Worm (Caenorhabditis elegans): ENCODE results near the gene F32D1.7.

F32D1.7 gene

DNA sequence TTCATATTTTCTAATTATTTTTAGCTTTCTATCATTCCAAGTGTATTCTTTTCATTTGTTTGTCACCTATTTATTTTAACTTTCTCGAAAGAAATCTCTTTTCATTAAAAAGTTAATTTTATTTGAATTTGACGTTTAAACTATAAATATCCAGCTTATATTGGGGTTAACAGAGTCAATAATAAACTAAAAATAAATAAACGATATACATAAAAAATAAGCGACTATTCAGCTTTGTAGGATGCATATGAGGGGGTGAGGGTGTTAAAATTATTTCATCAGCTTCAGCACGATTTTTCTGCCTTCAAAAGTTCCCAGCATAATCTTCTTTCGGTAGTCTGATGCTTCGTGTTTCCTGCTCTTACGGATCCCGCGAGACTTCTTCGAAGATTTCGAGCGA is 2.3 kb downstream of the F32D1.7 start (continued):
- TF ChIP-seq hsf-1 (GFP tag; IDR thresholded peaks at IDR 0.05) (no peak), snpc-1.3 (tag; optimal IDR thresholded peaks at IDR 0.05; ENCODE audit: insufficient read depth) (peak; percentile 51), F49E8.2 (tag; optimal IDR thresholded peaks at IDR 0.05; ENCODE audit: insufficient read depth) (peak; percentile 23), lsl-1 (GFP tag; optimal IDR thresholded peaks at IDR 0.05) (peak; percentile 14), ztf-28 (GFP tag; IDR thresholded peaks at IDR 0.05) (no peak), somi-1 (GFP tag; optimal IDR thresholded peaks at IDR 0.05) (no peak), F22D6.2 (tag; optimal IDR thresholded peaks at IDR 0.05) (no peak), hrde-1 (tag; optimal IDR thresholded peaks at IDR 0.05; ENCODE audit: borderline replicate concordance) (peak; percentile 15), atf-7 (tag; optimal IDR thresholded peaks at IDR 0.05) (no peak), ztf-25 (GFP tag; IDR thresholded peaks at IDR 0.05) (no peak), D2030.7 (GFP tag; IDR thresholded peaks at IDR 0.05) (0 out of 2 replicates have a peak, but pooled peaks have one; percentile 28), unc-130 (GFP tag; optimal IDR thresholded peaks at IDR 0.05) (no peak), hlh-26 (GFP tag; conservative IDR thresholded peaks at IDR 0.05) (no peak)

DNA sequence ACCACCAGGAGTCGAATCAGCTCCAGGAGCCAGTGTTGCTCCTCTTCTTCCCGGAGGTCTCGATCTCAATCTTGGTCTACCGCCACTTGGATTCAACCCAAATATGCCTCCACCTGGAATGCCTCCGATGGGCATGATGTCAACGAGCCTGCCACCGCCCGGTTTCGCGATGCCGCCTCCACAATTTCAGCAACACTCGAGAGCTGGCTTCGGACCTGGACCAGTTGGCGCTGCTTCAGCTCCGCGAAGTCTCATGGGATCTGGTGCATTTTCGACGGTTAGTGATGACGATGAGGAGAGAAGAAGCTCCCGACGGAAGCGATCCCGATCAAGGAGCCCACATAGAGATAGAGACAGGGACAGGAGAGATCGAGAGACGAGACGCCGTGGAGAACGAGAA is 3.0 kb downstream of the F32D1.7 start:
- TF ChIP-seq T07F8.4 (tag; optimal IDR thresholded peaks at IDR 0.05), result no peak
- no peak for TF ChIP-seq snpc-3.4 (tag; optimal IDR thresholded peaks at IDR 0.05)
- peak; percentile 85 for TF ChIP-seq zfh-2 (GFP tag; conservative IDR thresholded peaks at IDR 0.05)
- no peak for TF ChIP-seq Y95B8A.8 (GFP tag; IDR thresholded peaks at IDR 0.05)
- no peak for TF ChIP-seq F39B2.1 (GFP tag; IDR thresholded peaks at IDR 0.05)
- peak; percentile 51; the same call in 1 of the 2 replicates for TF ChIP-seq egrh-3 (GFP tag; IDR thresholded peaks at IDR 0.05)

DNA sequence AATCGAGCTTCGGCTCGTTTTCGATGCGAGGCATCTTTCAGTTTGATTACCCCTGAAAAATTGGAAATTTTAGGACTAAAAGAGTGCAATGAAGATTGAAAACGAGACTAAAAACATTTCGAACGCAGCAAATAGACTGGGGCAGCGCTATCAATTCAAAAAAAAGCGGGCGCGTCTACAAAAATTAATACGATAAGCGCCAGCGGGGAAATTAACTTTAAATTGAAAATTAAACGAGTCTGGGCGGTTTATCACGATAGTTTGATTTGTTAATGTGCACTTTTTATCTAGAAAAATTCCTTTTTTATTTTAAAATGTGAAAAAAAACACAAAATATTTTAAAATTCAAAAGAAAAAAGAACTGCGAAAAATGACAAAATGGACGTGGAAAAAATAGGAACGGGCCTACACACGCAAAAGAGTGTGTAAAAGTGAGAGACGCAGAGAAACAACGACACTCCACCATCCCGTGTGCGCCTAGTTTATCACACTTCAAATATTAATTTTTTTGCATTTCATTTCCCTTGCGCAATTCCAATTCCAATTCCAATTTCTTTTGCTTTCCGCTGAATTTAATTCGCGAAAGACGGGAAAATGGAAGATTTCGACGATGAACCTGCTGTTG is 4.6 kb downstream of the F32D1.7 start, which contains the start of the genes gmpr-1 and fipp-1:
Gene gmpr-1 (minus strand): TSS at position 75 of the 625 bp plus-strand sequence.
Gene fipp-1 (plus strand): TSS at position 499 of the 625 bp plus-strand sequence.
- peak; percentile 74 for TF ChIP-seq xnd-1 (tag; optimal IDR thresholded peaks at IDR 0.05)
- peak; percentile 46 for TF ChIP-seq F33H1.4 (GFP tag; IDR thresholded peaks at IDR 0.05)
- TF ChIP-seq ceh-91 (GFP tag; IDR thresholded peaks at IDR 0.05), result peak; percentile 60; the same call in 1 of the 2 replicates
- peak; percentile 36 for TF ChIP-seq tlf-1 (GFP tag; optimal IDR thresholded peaks at IDR 0.05)
- TF ChIP-seq Y79H2A.3 (GFP tag; conservative IDR thresholded peaks at IDR 0.05), result no peak
- TF ChIP-seq mcd-1 (GFP tag; IDR thresholded peaks at IDR 0.05), result peak; percentile 53; the same call in 1 of the 2 replicates
- peak; percentile 10 for TF ChIP-seq F23B12.7 (tag; optimal IDR thresholded peaks at IDR 0.05; ENCODE audit: insufficient read depth)
- TF ChIP-seq D2030.7 (GFP tag; IDR thresholded peaks at IDR 0.05), result peak; percentile 58; the same call in 1 of the 2 replicates
- peak; percentile 32 for TF ChIP-seq lin-54 (GFP tag; optimal IDR thresholded peaks at IDR 0.05)
- TF ChIP-seq hmg-1.2 (GFP tag; IDR thresholded peaks at IDR 0.05), result peak; percentile 99
- TF ChIP-seq madf-8 (GFP tag; conservative IDR thresholded peaks at IDR 0.05), result peak; percentile 85
- peak; percentile 10 for TF ChIP-seq athp-1 (tag; optimal IDR thresholded peaks at IDR 0.05)
- TF ChIP-seq snpc-3.4 (tag; optimal IDR thresholded peaks at IDR 0.05), result peak; percentile 17
- peak; percentile 85 for TF ChIP-seq efl-1 (GFP tag; optimal IDR thresholded peaks at IDR 0.05)
- peak in 1 of 3 experiments; percentile 55 for TF ChIP-seq lin-35 (GFP tag; optimal IDR thresholded peaks at IDR 0.05)
- TF ChIP-seq dpl-1 (GFP tag; optimal IDR thresholded peaks at IDR 0.05), result peak; percentile 58
- no peak for TF ChIP-seq cebp-2 (GFP tag; IDR thresholded peaks at IDR 0.05)
- peak; percentile 47 for TF ChIP-seq nhr-80 (tag; optimal IDR thresholded peaks at IDR 0.05)
- TF ChIP-seq lsl-1 (GFP tag; optimal IDR thresholded peaks at IDR 0.05), result peak; percentile 63
- no peak for TF ChIP-seq B0019.2 (GFP tag; conservative IDR thresholded peaks at IDR 0.05)
- no peak for TF ChIP-seq cebp-1 (GFP tag; IDR thresholded peaks at IDR 0.05)
- peak; percentile 16 for TF ChIP-seq cebp-1 (tag; optimal IDR thresholded peaks at IDR 0.05)
- peak; percentile 89 for TF ChIP-seq madf-6 (GFP tag; IDR thresholded peaks at IDR 0.05)
- no peak for TF ChIP-seq somi-1 (GFP tag; optimal IDR thresholded peaks at IDR 0.05)
- peak; percentile 97 for TF ChIP-seq attf-3 (GFP tag; conservative IDR thresholded peaks at IDR 0.05)
- TF ChIP-seq T07F8.4 (tag; optimal IDR thresholded peaks at IDR 0.05), result no peak
- TF ChIP-seq fkh-3 (tag; optimal IDR thresholded peaks at IDR 0.05), result no peak
- TF ChIP-seq dox-1 (GFP tag; IDR thresholded peaks at IDR 0.05), result 0 out of 2 replicates have a peak, but pooled peaks have one; percentile 42
